Worm (Caenorhabditis elegans) whole organism, young adult: ENCODE results near the gene sca-1.
A peak's percentile ranks its signal among the peaks of the same experiment; 100 is the strongest.

Experiments
- B0019.2 ChIP-seq: fragments of 200-800 bp; sonication (Bioruptor generic); conservative IDR thresholded peaks from 2 replicates; pipeline ENCODE4 v1.3.6; 2022; ENCODE audit warnings: missing genetic modification reagents, missing genetic modification characterization, missing compliant biosample characterization
- C06A6.2 ChIP-seq: fragments of 200-800 bp; sonication (Bioruptor generic); conservative IDR thresholded peaks from 2 replicates; pipeline ENCODE4 v1.3.6; 2022; ENCODE audit warnings: missing genetic modification characterization, missing compliant biosample characterization
- D2030.7 ChIP-seq: fragments of 200-800 bp; sonication (Bioruptor generic); IDR thresholded peaks from 2 replicates; pipeline ENCODE4 v1.3.6; 2022; ENCODE audit warnings: missing genetic modification reagents, missing genetic modification characterization, missing compliant biosample characterization
- F10E7.11 ChIP-seq: sonication (generic microtip); optimal IDR thresholded peaks from 2 replicates; lab custom pipeline; 2017; ENCODE audit warnings: mild to moderate bottlenecking, missing genetic modification characterization, moderate library complexity, missing compliant biosample characterization
- F22D6.2 ChIP-seq: sonication (generic microtip); optimal IDR thresholded peaks from 2 replicates; lab custom pipeline; 2016; ENCODE audit warnings: mild to moderate bottlenecking, missing genetic modification characterization, missing compliant biosample characterization
- F39B2.1 ChIP-seq: fragments of 200-800 bp; sonication (Bioruptor generic); IDR thresholded peaks from 2 replicates; pipeline ENCODE4 v1.3.6; 2022; ENCODE audit warnings: missing genetic modification reagents, missing genetic modification characterization, missing compliant biosample characterization
- F49E8.2 ChIP-seq: sonication (generic microtip); optimal IDR thresholded peaks from 3 replicates; lab custom pipeline; 2017; ENCODE audit warnings: missing genetic modification characterization, mild to moderate bottlenecking, missing compliant biosample characterization, antibody characterized with exemption, moderate library complexity; ENCODE audit not compliant: insufficient read depth
- F57A8.1 ChIP-seq: fragments of 200-800 bp; sonication (Bioruptor generic); optimal IDR thresholded peaks from 2 replicates; lab custom pipeline; 2018; ENCODE audit warnings: mild to moderate bottlenecking, missing genetic modification characterization, moderate library complexity, missing compliant biosample characterization
- F57C9.4 ChIP-seq: sonication (generic microtip); optimal IDR thresholded peaks from 2 replicates; lab custom pipeline; 2017; ENCODE audit warnings: mild to moderate bottlenecking, missing genetic modification characterization, missing compliant biosample characterization
- K12H6.12 ChIP-seq: fragments of 200-800 bp; sonication (Bioruptor generic); optimal IDR thresholded peaks from 2 replicates; lab custom pipeline; 2018; ENCODE audit warnings: mild to moderate bottlenecking, missing genetic modification characterization, missing compliant biosample characterization
- Y53G8AR.9 ChIP-seq: fragments of 200-800 bp; sonication (Bioruptor generic); conservative IDR thresholded peaks from 2 replicates; pipeline ENCODE4 v1.3.6; 2022; ENCODE audit warnings: missing genetic modification reagents, missing genetic modification characterization, missing compliant biosample characterization
- Y67H2A.10 ChIP-seq: fragments of 200-800 bp; sonication (Bioruptor generic); conservative IDR thresholded peaks from 2 replicates; pipeline ENCODE4 v1.3.6; 2022; ENCODE audit warnings: missing genetic modification reagents, missing genetic modification characterization, missing compliant biosample characterization
- Y79H2A.3 ChIP-seq: fragments of 200-800 bp; sonication (Bioruptor generic); conservative IDR thresholded peaks from 2 replicates; pipeline ENCODE4 v1.3.6; 2022; ENCODE audit warnings: missing genetic modification reagents, missing genetic modification characterization, missing compliant biosample characterization
- ama-1 ChIP-seq, 3 experiments: fragments of 150-350 bp in 1 of 3; sonication (generic microtip) in 2 of 3; optimal IDR thresholded peaks; 2 replicates each; lab custom pipeline; 2014 to 2018; ENCODE audit warnings: missing biosample characterization in 2 of 3, missing genetic modification characterization in 2 of 3, missing genetic modification reagents in 2 of 3
- aptf-2 ChIP-seq: fragments of 200-800 bp; sonication (Bioruptor generic); conservative IDR thresholded peaks from 2 replicates; pipeline ENCODE4 v1.3.6; 2022; ENCODE audit warnings: missing genetic modification reagents, missing genetic modification characterization, missing compliant biosample characterization
- athp-1 ChIP-seq: sonication (generic microtip); optimal IDR thresholded peaks from 2 replicates; lab custom pipeline; 2017; ENCODE audit warnings: mild to moderate bottlenecking, missing genetic modification characterization, missing compliant biosample characterization
- attf-6 ChIP-seq: fragments of 200-800 bp; sonication (Bioruptor generic); IDR thresholded peaks from 2 replicates; pipeline ENCODE4 v1.3.6; 2022; ENCODE audit warnings: missing genetic modification reagents, missing genetic modification characterization, missing compliant biosample characterization
- bed-2 ChIP-seq: fragments of 200-800 bp; sonication (Bioruptor generic); IDR thresholded peaks from 2 replicates; pipeline ENCODE4 v1.3.6; 2022; ENCODE audit warnings: missing genetic modification reagents, missing genetic modification characterization, missing compliant biosample characterization
- cebp-2 ChIP-seq: fragments of 200-800 bp; sonication (Bioruptor generic); IDR thresholded peaks from 2 replicates; pipeline ENCODE4 v1.3.6; 2022; ENCODE audit warnings: missing genetic modification characterization, missing compliant biosample characterization
- dpl-1 ChIP-seq: fragments of 150-350 bp; optimal IDR thresholded peaks from 2 replicates; lab custom pipeline; 2014; ENCODE audit warnings: missing biosample characterization, missing genetic modification reagents, missing genetic modification characterization
- efl-1 ChIP-seq: fragments of 150-350 bp; optimal IDR thresholded peaks from 2 replicates; lab custom pipeline; 2014; ENCODE audit warnings: missing biosample characterization, missing genetic modification reagents, missing genetic modification characterization
- egl-18 ChIP-seq: fragments of 200-800 bp; sonication (Bioruptor generic); IDR thresholded peaks from 2 replicates; pipeline ENCODE4 v1.3.6; 2022; ENCODE audit warnings: missing genetic modification reagents, missing genetic modification characterization, missing compliant biosample characterization
- egl-44 ChIP-seq: fragments of 200-800 bp; sonication (Bioruptor generic); IDR thresholded peaks from 2 replicates; pipeline ENCODE4 v1.3.6; 2022; ENCODE audit warnings: missing genetic modification reagents, missing genetic modification characterization, missing compliant biosample characterization
- egrh-3 ChIP-seq: fragments of 200-800 bp; sonication (Bioruptor generic); IDR thresholded peaks from 2 replicates; pipeline ENCODE4 v1.3.6; 2022; ENCODE audit warnings: missing genetic modification reagents, missing genetic modification characterization, missing compliant biosample characterization
- ets-4 ChIP-seq: fragments of 200-800 bp; sonication (Bioruptor generic); optimal IDR thresholded peaks from 2 replicates; lab custom pipeline; 2018; ENCODE audit warnings: mild to moderate bottlenecking, missing genetic modification characterization, missing compliant biosample characterization
- him-1 ChIP-seq: sonication (generic microtip); optimal IDR thresholded peaks from 2 replicates; lab custom pipeline; 2016; ENCODE audit warnings: missing genotype, missing genetic modification reagents, missing genetic modification characterization, missing compliant biosample characterization
- hlh-12 ChIP-seq: sonication (generic microtip); optimal IDR thresholded peaks from 2 replicates; lab custom pipeline; 2016; ENCODE audit warnings: missing genetic modification characterization, missing compliant biosample characterization
- hmg-1.2 ChIP-seq: fragments of 200-800 bp; sonication (Bioruptor generic); IDR thresholded peaks from 2 replicates; pipeline ENCODE4 v1.3.6; 2022; ENCODE audit warnings: missing genetic modification reagents, missing genetic modification characterization, missing compliant biosample characterization
- lag-1 ChIP-seq: fragments of 200-800 bp; sonication (Bioruptor generic); IDR thresholded peaks from 2 replicates; pipeline ENCODE4 v1.3.6; 2022; ENCODE audit warnings: missing genetic modification reagents, missing genetic modification characterization, missing compliant biosample characterization
- let-526 ChIP-seq: fragments of 200-800 bp; sonication (Bioruptor generic); IDR thresholded peaks from 2 replicates; pipeline ENCODE4 v1.3.6; 2022; ENCODE audit warnings: missing genetic modification reagents, missing genetic modification characterization, missing compliant biosample characterization
- lir-1 ChIP-seq: fragments of 200-800 bp; sonication (Bioruptor generic); conservative IDR thresholded peaks from 2 replicates; pipeline ENCODE4 v1.3.6; 2022; ENCODE audit warnings: missing genetic modification reagents, missing genetic modification characterization, missing compliant biosample characterization
- madf-10 ChIP-seq: sonication (generic microtip); optimal IDR thresholded peaks from 2 replicates; lab custom pipeline; 2016; ENCODE audit warnings: mild to moderate bottlenecking, missing genetic modification characterization, missing compliant biosample characterization
- mxl-1 ChIP-seq: sonication (generic microtip); optimal IDR thresholded peaks from 2 replicates; lab custom pipeline; 2016; ENCODE audit warnings: missing genetic modification characterization, missing compliant biosample characterization
- nhr-120 ChIP-seq: fragments of 200-800 bp; sonication (Bioruptor generic); IDR thresholded peaks from 2 replicates; pipeline ENCODE4 v1.3.6; 2022; ENCODE audit warnings: missing genetic modification characterization, missing compliant biosample characterization
- pbrm-1 ChIP-seq: fragments of 200-800 bp; sonication (Bioruptor generic); IDR thresholded peaks from 2 replicates; pipeline ENCODE4 v1.3.6; 2022; ENCODE audit warnings: missing genetic modification reagents, missing genetic modification characterization, missing compliant biosample characterization
- pha-4 ChIP-seq: fragments of 150-350 bp; sonication (generic microtip); optimal IDR thresholded peaks from 2 replicates; lab custom pipeline; 2014; ENCODE audit warnings: missing biosample characterization, missing genetic modification reagents, missing genetic modification characterization
- repo-1 ChIP-seq: sonication (generic microtip); optimal IDR thresholded peaks from 2 replicates; lab custom pipeline; 2017; ENCODE audit warnings: mild to moderate bottlenecking, missing genetic modification characterization, missing compliant biosample characterization
- snpc-1.1 ChIP-seq: sonication (generic microtip); optimal IDR thresholded peaks from 2 replicates; lab custom pipeline; 2017; ENCODE audit warnings: missing genetic modification characterization, mild to moderate bottlenecking, missing compliant biosample characterization, antibody characterized with exemption, moderate library complexity, missing genotype, missing genetic modification reagents; ENCODE audit not compliant: insufficient read depth
- snpc-1.3 ChIP-seq: sonication (generic microtip); optimal IDR thresholded peaks from 2 replicates; lab custom pipeline; 2017; ENCODE audit warnings: missing genetic modification characterization, mild to moderate bottlenecking, missing compliant biosample characterization, antibody characterized with exemption, moderate library complexity, missing genotype, missing genetic modification reagents; ENCODE audit not compliant: insufficient read depth
- somi-1 ChIP-seq: fragments of 200-800 bp; sonication (Bioruptor generic); optimal IDR thresholded peaks from 2 replicates; lab custom pipeline; 2018; ENCODE audit warnings: mild to moderate bottlenecking, missing genetic modification characterization, missing compliant biosample characterization
- sptf-2 ChIP-seq: fragments of 200-800 bp; sonication (Bioruptor generic); optimal IDR thresholded peaks from 2 replicates; lab custom pipeline; 2018; ENCODE audit warnings: mild to moderate bottlenecking, missing genetic modification characterization, missing compliant biosample characterization
- tbp1 ChIP-seq: fragments of 200-800 bp; sonication (Bioruptor generic); optimal IDR thresholded peaks from 2 replicates; lab custom pipeline; 2018; ENCODE audit warnings: mild to moderate bottlenecking, missing genetic modification characterization, missing compliant biosample characterization
- unc-130 ChIP-seq: sonication (generic microtip); optimal IDR thresholded peaks from 2 replicates; lab custom pipeline; 2016; ENCODE audit warnings: missing genetic modification reagents, missing genetic modification characterization, missing compliant biosample characterization
- unc-62 ChIP-seq: fragments of 150-350 bp; optimal IDR thresholded peaks from 2 replicates; lab custom pipeline; 2014; ENCODE audit warnings: missing biosample characterization, missing genetic modification reagents, missing genetic modification characterization
- zim-3 ChIP-seq: sonication (generic microtip); optimal IDR thresholded peaks from 2 replicates; lab custom pipeline; 2017; ENCODE audit warnings: mild to moderate bottlenecking, missing genetic modification characterization, moderate library complexity, missing compliant biosample characterization
- ztf-22 ChIP-seq: fragments of 200-800 bp; sonication (Bioruptor generic); optimal IDR thresholded peaks from 2 replicates; lab custom pipeline; 2018; ENCODE audit warnings: mild to moderate bottlenecking, missing genetic modification characterization, moderate library complexity, missing compliant biosample characterization
- ztf-25 ChIP-seq: fragments of 200-800 bp; sonication (Bioruptor generic); IDR thresholded peaks from 2 replicates; pipeline ENCODE4 v1.3.6; 2022; ENCODE audit warnings: missing genetic modification reagents, missing genetic modification characterization, missing compliant biosample characterization
- ztf-26 ChIP-seq: sonication (generic microtip); optimal IDR thresholded peaks from 2 replicates; lab custom pipeline; 2017; ENCODE audit warnings: missing genetic modification characterization, missing compliant biosample characterization
- ztf-3 ChIP-seq: fragments of 200-800 bp; sonication (Bioruptor generic); optimal IDR thresholded peaks from 2 replicates; lab custom pipeline; 2018; ENCODE audit warnings: mild to moderate bottlenecking, missing genetic modification characterization, missing compliant biosample characterization

The sca-1 gene

ce11 chrIII:10818364-10818763, 1.7 kb upstream of the sca-1 start (continued):
- no peak for TF ChIP-seq nhr-120 (GFP tag; lab: Robert Waterston, UW)
- TF ChIP-seq Y79H2A.3: no peak
- TF ChIP-seq ama-1 (optimal IDR thresholded peaks at IDR 0.05; lab: Kevin White, UChicago): no peak
- TF ChIP-seq ama-1 (GFP tag; optimal IDR thresholded peaks at IDR 0.05; lab: Kevin White, UChicago): no peak
- TF ChIP-seq snpc-1.1: no peak
- TF ChIP-seq D2030.7 (GFP tag; lab: Robert Waterston, UW): no peak
- no peak for TF ChIP-seq athp-1
- TF ChIP-seq ztf-26 (tag; lab: Kevin White, UChicago): peak; percentile 49
- TF ChIP-seq F39B2.1: 0 out of 2 replicates have a peak, but pooled peaks have one; percentile 4
- TF ChIP-seq unc-130 (GFP tag; lab: Kevin White, UChicago): no peak
- peak; percentile 14; the same call in 1 of the 2 replicates for TF ChIP-seq let-526
- no peak for TF ChIP-seq egl-44 (GFP tag; lab: Robert Waterston, UW)
- TF ChIP-seq F57A8.1: no peak
- no peak; the same call in 1 of the 2 replicates for TF ChIP-seq C06A6.2
- no peak for TF ChIP-seq ztf-25 (GFP tag; lab: Robert Waterston, UW)
- no peak for TF ChIP-seq efl-1
- no peak for TF ChIP-seq sptf-2 (GFP tag; lab: Kevin White, UChicago)
- peak; percentile 10 for TF ChIP-seq madf-10
- no peak for TF ChIP-seq ztf-3
- TF ChIP-seq F10E7.11 (tag; lab: Kevin White, UChicago): no peak
- TF ChIP-seq bed-2 (GFP tag; lab: Robert Waterston, UW): no peak
- no peak for TF ChIP-seq zim-3
- TF ChIP-seq cebp-2 (GFP tag; lab: Robert Waterston, UW): no peak
- TF ChIP-seq somi-1 (GFP tag; lab: Kevin White, UChicago): no peak
- TF ChIP-seq lir-1 (GFP tag; lab: Robert Waterston, UW): no peak
- no peak for TF ChIP-seq aptf-2 (GFP tag; lab: Robert Waterston, UW)
- TF ChIP-seq pbrm-1 (GFP tag; lab: Robert Waterston, UW): 0 out of 2 replicates have a peak, but pooled peaks have one; percentile 22
- TF ChIP-seq tbp1 (GFP tag; lab: Kevin White, UChicago): peak; percentile 10
- TF ChIP-seq F49E8.2 (tag; lab: Kevin White, UChicago): no peak
- TF ChIP-seq hlh-12: no peak
- no peak for TF ChIP-seq egl-18
- TF ChIP-seq unc-62: no peak
- TF ChIP-seq dpl-1: no peak
- TF ChIP-seq egrh-3: peak; percentile 13; the same call in 1 of the 2 replicates
- TF ChIP-seq him-1 (tag; lab: Kevin White, UChicago): no peak
- TF ChIP-seq B0019.2 (GFP tag; lab: Robert Waterston, UW): no peak
- TF ChIP-seq K12H6.12 (tag; lab: Kevin White, UChicago): peak; percentile 15
- no peak for TF ChIP-seq lag-1
- TF ChIP-seq pha-4 (tag; lab: Kevin White, UChicago): no peak
- TF ChIP-seq mxl-1: no peak
- TF ChIP-seq ztf-22 (GFP tag; lab: Kevin White, UChicago): no peak
- TF ChIP-seq Y67H2A.10 (GFP tag; lab: Robert Waterston, UW): no peak
- no peak for TF ChIP-seq attf-6 (GFP tag; lab: Robert Waterston, UW)
- TF ChIP-seq Y53G8AR.9: no peak
- TF ChIP-seq snpc-1.3: no peak
- TF ChIP-seq F57C9.4 (tag; lab: Kevin White, UChicago): no peak
- peak; percentile 12 for TF ChIP-seq repo-1 (tag; lab: Kevin White, UChicago)
- no peak for TF ChIP-seq ets-4 (GFP tag; lab: Kevin White, UChicago)
- no peak for TF ChIP-seq F22D6.2 (tag; lab: Kevin White, UChicago)
- peak; percentile 43 for TF ChIP-seq hmg-1.2 (GFP tag; lab: Robert Waterston, UW)
